Worm (Caenorhabditis elegans): ENCODE data around the gene gei-15.

Gene gei-15

ce11 chrX:6804857-6805256 lies 18.2 kb downstream of the gei-15 start (continued):
- TF ChIP-seq mef-2 (tag; optimal IDR thresholded peaks at IDR 0.05) = no peak
- no peak for TF ChIP-seq unc-98 (GFP tag; IDR thresholded peaks at IDR 0.05)
- TF ChIP-seq efl-1 (optimal IDR thresholded peaks at IDR 0.05) = peak; percentile 56 to 94
- peak; percentile 94 to 99 for TF ChIP-seq efl-1 (GFP tag; optimal IDR thresholded peaks at IDR 0.05 in 1 of 2)
- TF ChIP-seq mdl-1 (tag; optimal IDR thresholded peaks at IDR 0.05) = peak in 1 of 2 experiments; percentile 71
- peak; percentile 83 for TF ChIP-seq skn-1 (tag; optimal IDR thresholded peaks at IDR 0.05)

ce11 chrX:6804405-6804804 lies 18.7 kb downstream of the gei-15 start:
- TF ChIP-seq mep-1 (tag; optimal IDR thresholded peaks at IDR 0.05) (peak; percentile 6), hpl-2 (GFP tag; optimal IDR thresholded peaks at IDR 0.05) (no peak), lin-35 (GFP tag; optimal IDR thresholded peaks at IDR 0.05) (peak in 1 of 2 experiments; percentile 25), ets-5 (GFP tag; IDR thresholded peaks at IDR 0.05) (no peak), egl-13 (tag; optimal IDR thresholded peaks at IDR 0.05) (peak; percentile 12), sox-4 (tag; optimal IDR thresholded peaks at IDR 0.05) (peak; percentile 7), fkh-8 (tag; optimal IDR thresholded peaks at IDR 0.05) (peak; percentile 71), xbp-1 (tag; optimal IDR thresholded peaks at IDR 0.05) (no peak), nhr-47 (tag; optimal IDR thresholded peaks at IDR 0.05) (peak; percentile 51), efl-1 (optimal IDR thresholded peaks at IDR 0.05) (no peak), efl-1 (GFP tag; optimal IDR thresholded peaks at IDR 0.05 in 1 of 2) (peak in 1 of 2 experiments; percentile 91), pax-3 (tag; optimal IDR thresholded peaks at IDR 0.05) (peak; percentile 4), lin-15B (tag; optimal IDR thresholded peaks at IDR 0.05) (no peak), nhr-20 (tag; optimal IDR thresholded peaks at IDR 0.05) (peak; percentile 37), sup-37 (GFP tag; optimal IDR thresholded peaks at IDR 0.05) (no peak), swsn-7 (tag; optimal IDR thresholded peaks at IDR 0.05) (no peak)

- TF ChIP-seq dpl-1 (GFP tag; optimal IDR thresholded peaks at IDR 0.05) (no peak), nhr-11 (tag; optimal IDR thresholded peaks at IDR 0.05) (no peak), sup-37 (GFP tag; optimal IDR thresholded peaks at IDR 0.05) (no peak), ztf-4 (tag; optimal IDR thresholded peaks at IDR 0.05) (no peak), egl-27 (tag; optimal IDR thresholded peaks at IDR 0.05) (no peak), F16B12.6 (tag; optimal IDR thresholded peaks at IDR 0.05) (no peak), nhr-19 (GFP tag; conservative IDR thresholded peaks at IDR 0.05) (no peak), lin-15B (tag; optimal IDR thresholded peaks at IDR 0.05) (no peak), snu-23 (GFP tag; optimal IDR thresholded peaks at IDR 0.05) (no peak), nhr-20 (tag; optimal IDR thresholded peaks at IDR 0.05) (no peak)
Measured at ce11 chrX:6801546-6801945, 21.5 kb downstream of the gei-15 start.

ce11 chrX:6799776-6800175 lies 23.3 kb downstream of the gei-15 start, which contains the start of gene M03A8.3:
M03A8.3 (plus strand) TSS chrX:6800053.
- TF ChIP-seq irx-1 (tag; optimal IDR thresholded peaks at IDR 0.05) (no peak), dpl-1 (GFP tag; optimal IDR thresholded peaks at IDR 0.05) (no peak), efl-1 (optimal IDR thresholded peaks at IDR 0.05) (no peak), efl-1 (GFP tag; optimal IDR thresholded peaks at IDR 0.05 in 1 of 2) (peak in 1 of 2 experiments; percentile 74), swsn-7 (tag; optimal IDR thresholded peaks at IDR 0.05) (no peak), C34B4.2 (tag; optimal IDR thresholded peaks at IDR 0.05) (no peak)

ce11 chrX:6795843-6796521 lies 27.1 kb downstream of the gei-15 start:
- TF ChIP-seq ceh-63 (GFP tag; optimal IDR thresholded peaks at IDR 0.05) (no peak), mep-1 (tag; optimal IDR thresholded peaks at IDR 0.05) (peak; percentile 15), C04F5.9 (tag; optimal IDR thresholded peaks at IDR 0.05) (no peak), C16A3.4 (tag; optimal IDR thresholded peaks at IDR 0.05) (no peak), nhr-71 (tag; optimal IDR thresholded peaks at IDR 0.05) (peak; percentile 13), isw-1 (GFP tag; IDR thresholded peaks at IDR 0.05) (no peak), elt-3 (tag; optimal IDR thresholded peaks at IDR 0.05) (peak in 1 of 6 experiments; percentile 50), lin-13 (GFP tag; optimal IDR thresholded peaks at IDR 0.05) (no peak), unc-62 (GFP tag; optimal IDR thresholded peaks at IDR 0.05) (no peak), nhr-77 (tag; optimal IDR thresholded peaks at IDR 0.05) (no peak), mef-2 (tag; optimal IDR thresholded peaks at IDR 0.05) (no peak), nhr-19 (GFP tag; conservative IDR thresholded peaks at IDR 0.05) (no peak), blmp-1 (tag; optimal IDR thresholded peaks at IDR 0.05) (peak; percentile 81), pax-3 (tag; optimal IDR thresholded peaks at IDR 0.05) (no peak), hlh-4 (tag; optimal IDR thresholded peaks at IDR 0.05) (no peak), nhr-90 (tag; optimal IDR thresholded peaks at IDR 0.05; ENCODE audit: poor library complexity) (peak; percentile 21), lin-14 (GFP tag; optimal IDR thresholded peaks at IDR 0.05) (peak; percentile 52), sup-37 (GFP tag; optimal IDR thresholded peaks at IDR 0.05) (no peak), snu-23 (GFP tag; optimal IDR thresholded peaks at IDR 0.05) (peak; percentile 7), ztf-11 (tag; optimal IDR thresholded peaks at IDR 0.05) (no peak), tbx-2 (tag; optimal IDR thresholded peaks at IDR 0.05) (peak; percentile 57)
